Fruit fly (Drosophila melanogaster) whole organism, embryonic: ENCODE measurements around the gene CG31100.
A peak's percentile ranks its signal among the peaks of the same experiment; 100 is the strongest.

Experiments used
- Bteb2 ChIP-seq: fragments of 200-800 bp; sonication (Bioruptor generic); optimal IDR thresholded peaks from 2 replicates; lab custom pipeline; 2016; ENCODE audit warnings: missing biosample characterization, missing genetic modification characterization
- CG11504 ChIP-seq: fragments of 200-800 bp; sonication (Bioruptor generic); optimal IDR thresholded peaks from 3 replicates; lab custom pipeline; 2019; ENCODE audit warnings: missing biosample characterization, mild to moderate bottlenecking, missing genetic modification characterization, moderate library complexity
- CG12659 ChIP-seq: fragments of 200-800 bp; sonication (Bioruptor generic); optimal IDR thresholded peaks from 3 replicates; lab custom pipeline; 2017; ENCODE audit warnings: mild to moderate bottlenecking, missing biosample characterization, missing genetic modification reagents, missing genetic modification characterization
- CG13296 ChIP-seq: fragments of 200-800 bp; sonication (Bioruptor generic); optimal IDR thresholded peaks from 3 replicates; lab custom pipeline; 2018; ENCODE audit warnings: missing biosample characterization, mild to moderate bottlenecking, missing genetic modification characterization
- CG14710 ChIP-seq: fragments of 200-800 bp; sonication (Bioruptor generic); optimal IDR thresholded peaks from 3 replicates; lab custom pipeline; 2019; ENCODE audit warnings: missing biosample characterization, mild to moderate bottlenecking, missing genetic modification characterization, moderate library complexity
- CG15514 ChIP-seq: fragments of 200-800 bp; sonication (Bioruptor generic); optimal IDR thresholded peaks from 3 replicates; lab custom pipeline; 2017; ENCODE audit warnings: missing biosample characterization, missing genetic modification characterization, mild to moderate bottlenecking, moderate library complexity, missing genetic modification reagents
- CG16813 ChIP-seq: fragments of 200-800 bp; sonication (Bioruptor generic); IDR thresholded peaks from 3 replicates; pipeline ENCODE4 v1.3.6; 2022; ENCODE audit warnings: missing biosample characterization, missing genetic modification characterization; ENCODE audit not compliant: partially characterized antibody
- CG17328 ChIP-seq: fragments of 200-800 bp; sonication (Bioruptor generic); IDR thresholded peaks from 2 replicates; pipeline ENCODE4 v1.3.6; 2022; ENCODE audit warnings: missing biosample characterization, missing genetic modification characterization
- CG2678 ChIP-seq: fragments of 200-800 bp; sonication (Bioruptor generic); optimal IDR thresholded peaks from 3 replicates; lab custom pipeline; 2019; ENCODE audit warnings: missing biosample characterization, mild to moderate bottlenecking, missing genetic modification characterization, moderate library complexity
- CG3065 ChIP-seq: fragments of 200-800 bp; sonication (Bioruptor generic); optimal IDR thresholded peaks from 2 replicates; lab custom pipeline; 2016; ENCODE audit warnings: missing biosample characterization, missing genetic modification characterization
- CG8290 ChIP-seq, 3 experiments: fragments of 200-800 bp; sonication (Bioruptor generic); optimal IDR thresholded peaks; 2 replicates each; lab custom pipeline; 2016 to 2019; ENCODE audit warnings: missing biosample characterization in 3 of 3, missing genetic modification characterization in 3 of 3, mild to moderate bottlenecking in 2 of 3, moderate library complexity in 1 of 3
- CG8924 ChIP-seq: fragments of 200-800 bp; optimal IDR thresholded peaks from 3 replicates; lab custom pipeline; 2019; ENCODE audit warnings: missing biosample characterization, mild to moderate bottlenecking, missing genetic modification characterization, moderate library complexity
- CkIIα-i1 ChIP-seq: fragments of 200-800 bp; sonication (Bioruptor generic); IDR thresholded peaks from 2 replicates; pipeline ENCODE4 v1.3.6; 2022; ENCODE audit warnings: missing biosample characterization, missing genetic modification characterization
- Dad ChIP-seq: fragments of 200-800 bp; sonication (Bioruptor generic); optimal IDR thresholded peaks from 3 replicates; lab custom pipeline; 2016; ENCODE audit warnings: missing biosample characterization, missing genetic modification characterization
- ERR ChIP-seq: fragments of 200-800 bp; sonication (Bioruptor generic); optimal IDR thresholded peaks from 2 replicates; lab custom pipeline; 2016; ENCODE audit warnings: missing biosample characterization, missing genetic modification characterization
- Ets65A ChIP-seq: fragments of 200-800 bp; sonication (Bioruptor generic); peaks from one replicate; lab custom pipeline; 2016; ENCODE audit warnings: missing biosample characterization, missing genetic modification characterization
- H2.0 ChIP-seq: fragments of 200-800 bp; sonication (Bioruptor generic); IDR thresholded peaks from 2 replicates; pipeline ENCODE4 v1.3.6; 2022; ENCODE audit warnings: missing biosample characterization, missing genetic modification characterization
- HmgD ChIP-seq: fragments of 200-800 bp; sonication (Bioruptor generic); optimal IDR thresholded peaks from 3 replicates; lab custom pipeline; 2016; ENCODE audit warnings: missing biosample characterization, missing genetic modification characterization
- HmgZ ChIP-seq: fragments of 200-800 bp; sonication (Bioruptor generic); optimal IDR thresholded peaks from 2 replicates; lab custom pipeline; 2018; ENCODE audit warnings: missing biosample characterization, mild to moderate bottlenecking, missing genetic modification characterization
- Lhr ChIP-seq: fragments of 200-800 bp; sonication (Bioruptor generic); optimal IDR thresholded peaks from 3 replicates; lab custom pipeline; 2017; ENCODE audit warnings: mild to moderate bottlenecking, missing biosample characterization, missing genetic modification reagents, missing genetic modification characterization
- Meics ChIP-seq: fragments of 200-800 bp; sonication (Bioruptor generic); optimal IDR thresholded peaks from 2 replicates; lab custom pipeline; 2017; ENCODE audit warnings: missing biosample characterization, mild to moderate bottlenecking, missing genetic modification characterization
- Nf-YC ChIP-seq: fragments of 200-800 bp; optimal IDR thresholded peaks from 3 replicates; lab custom pipeline; 2019; ENCODE audit warnings: missing biosample characterization, mild to moderate bottlenecking, missing genetic modification characterization, moderate library complexity
- PHDP ChIP-seq: fragments of 200-800 bp; sonication (Bioruptor generic); optimal IDR thresholded peaks from 3 replicates; lab custom pipeline; 2018; ENCODE audit warnings: missing biosample characterization, mild to moderate bottlenecking, missing genetic modification characterization, moderate library complexity
- Pdp1 ChIP-seq, 2 experiments: fragments of 200-800 bp; sonication (Bioruptor generic); optimal IDR thresholded peaks; 3 replicates each; lab custom pipeline; 2016; ENCODE audit warnings: missing biosample characterization in 2 of 2, missing genetic modification characterization in 2 of 2, mild to moderate bottlenecking in 1 of 2, moderate library complexity in 1 of 2
- Side ChIP-seq: fragments of 200-800 bp; sonication (Bioruptor generic); optimal IDR thresholded peaks from 2 replicates; lab custom pipeline; 2016; ENCODE audit warnings: missing biosample characterization, missing genetic modification characterization
- Ssrp ChIP-seq: fragments of 200-800 bp; sonication (Bioruptor generic); optimal IDR thresholded peaks from 2 replicates; lab custom pipeline; 2018; ENCODE audit warnings: missing biosample characterization, mild to moderate bottlenecking, missing genetic modification characterization, moderate library complexity
- YL-1 ChIP-seq: fragments of 200-800 bp; sonication (Bioruptor generic); optimal IDR thresholded peaks from 3 replicates; lab custom pipeline; 2017; ENCODE audit warnings: missing biosample characterization, mild to moderate bottlenecking, missing genetic modification characterization
- cato ChIP-seq: fragments of 200-800 bp; sonication (Bioruptor generic); optimal IDR thresholded peaks from 2 replicates; lab custom pipeline; 2016; ENCODE audit warnings: missing biosample characterization, missing genetic modification characterization, borderline replicate concordance
- corto ChIP-seq: fragments of 200-800 bp; sonication (Bioruptor generic); optimal IDR thresholded peaks from 2 replicates; lab custom pipeline; 2016; ENCODE audit warnings: missing biosample characterization, mild to moderate bottlenecking, missing genetic modification characterization, moderate library complexity
- cwo ChIP-seq: fragments of 200-800 bp; sonication (Bioruptor generic); optimal IDR thresholded peaks from 3 replicates; lab custom pipeline; 2017; ENCODE audit warnings: missing biosample characterization, missing genetic modification characterization, mild to moderate bottlenecking, moderate library complexity, missing genetic modification reagents
- dm ChIP-seq: fragments of 200-800 bp; sonication (Bioruptor generic); optimal IDR thresholded peaks from 3 replicates; lab custom pipeline; 2016; ENCODE audit warnings: missing biosample characterization, missing genetic modification characterization
- gem ChIP-seq: fragments of 200-800 bp; sonication (Bioruptor generic); optimal IDR thresholded peaks from 2 replicates; lab custom pipeline; 2019; ENCODE audit warnings: missing biosample characterization, mild to moderate bottlenecking, missing genetic modification characterization, moderate library complexity
- grau ChIP-seq: fragments of 200-800 bp; optimal IDR thresholded peaks from 3 replicates; lab custom pipeline; 2019; ENCODE audit warnings: missing biosample characterization, mild to moderate bottlenecking, missing genetic modification characterization, moderate library complexity
- grn ChIP-seq: fragments of 200-800 bp; sonication (Bioruptor generic); optimal IDR thresholded peaks from 3 replicates; lab custom pipeline; 2017; ENCODE audit warnings: missing biosample characterization, missing genetic modification characterization
- hkb ChIP-seq, 2 experiments: fragments of 200-800 bp in 1 of 2; fragments of >200 bp in 1 of 2; sonication (Bioruptor generic) in 1 of 2; IDR thresholded peaks in 1 of 2; optimal IDR thresholded peaks in 1 of 2; 2 replicates each; pipeline versions ENCODE4 v1.3.6 to Lab custom; 2017 to 2022; ENCODE audit warnings: missing biosample characterization in 1 of 2, missing genetic modification characterization in 1 of 2
- lbe ChIP-seq: fragments of 200-800 bp; sonication (Bioruptor generic); optimal IDR thresholded peaks from 2 replicates; lab custom pipeline; 2016; ENCODE audit warnings: missing biosample characterization, mild to moderate bottlenecking, missing genetic modification characterization
- mirr ChIP-seq: fragments of 200-800 bp; sonication (Bioruptor generic); optimal IDR thresholded peaks from 3 replicates; lab custom pipeline; 2018; ENCODE audit warnings: missing biosample characterization, mild to moderate bottlenecking, missing genetic modification characterization
- nom ChIP-seq: fragments of 200-800 bp; sonication (Bioruptor generic); optimal IDR thresholded peaks from 2 replicates; lab custom pipeline; 2017; ENCODE audit warnings: missing biosample characterization, missing genetic modification characterization, mild to moderate bottlenecking, moderate library complexity, missing genetic modification reagents
- otp ChIP-seq: fragments of 200-800 bp; sonication (Bioruptor generic); IDR thresholded peaks from 3 replicates; pipeline ENCODE4, ENCODE4 v1.3.6; 2022; ENCODE audit warnings: missing biosample characterization, missing genetic modification characterization
- prd ChIP-seq, 3 experiments: fragments of >200 bp in 2 of 3; fragments of 200-800 bp in 1 of 3; sonication (Bioruptor generic) in 1 of 3; optimal IDR thresholded peaks in 2 of 3; IDR thresholded peaks in 1 of 3; 2 replicates in 2 of 3; 3 replicates in 1 of 3; pipeline versions ENCODE4 v1.3.6 to Lab custom; 2017 to 2022; ENCODE audit warnings: missing biosample characterization in 1 of 3, missing genetic modification characterization in 1 of 3
- row ChIP-seq: fragments of 200-800 bp; sonication (Bioruptor generic); IDR thresholded peaks from 3 replicates; pipeline ENCODE4 v1.3.6; 2022; ENCODE audit warnings: missing biosample characterization, missing genetic modification characterization
- so ChIP-seq: fragments of 200-800 bp; sonication (Bioruptor generic); IDR thresholded peaks from 3 replicates; pipeline ENCODE4 v1.3.6; 2022; ENCODE audit warnings: missing biosample characterization, missing genetic modification characterization
- stwl ChIP-seq: fragments of 200-800 bp; sonication (Bioruptor generic); optimal IDR thresholded peaks from 3 replicates; lab custom pipeline; 2018; ENCODE audit warnings: missing biosample characterization, mild to moderate bottlenecking, missing genetic modification characterization, moderate library complexity
- sug ChIP-seq: fragments of 200-800 bp; optimal IDR thresholded peaks from 2 replicates; lab custom pipeline; 2019; ENCODE audit warnings: missing biosample characterization, mild to moderate bottlenecking, missing genetic modification characterization, moderate library complexity
- zen ChIP-seq: fragments of 200-800 bp; sonication (Bioruptor generic); optimal IDR thresholded peaks from 3 replicates; lab custom pipeline; 2018; ENCODE audit warnings: missing biosample characterization, mild to moderate bottlenecking, missing genetic modification characterization, moderate library complexity

The CG31100 gene

DNA sequence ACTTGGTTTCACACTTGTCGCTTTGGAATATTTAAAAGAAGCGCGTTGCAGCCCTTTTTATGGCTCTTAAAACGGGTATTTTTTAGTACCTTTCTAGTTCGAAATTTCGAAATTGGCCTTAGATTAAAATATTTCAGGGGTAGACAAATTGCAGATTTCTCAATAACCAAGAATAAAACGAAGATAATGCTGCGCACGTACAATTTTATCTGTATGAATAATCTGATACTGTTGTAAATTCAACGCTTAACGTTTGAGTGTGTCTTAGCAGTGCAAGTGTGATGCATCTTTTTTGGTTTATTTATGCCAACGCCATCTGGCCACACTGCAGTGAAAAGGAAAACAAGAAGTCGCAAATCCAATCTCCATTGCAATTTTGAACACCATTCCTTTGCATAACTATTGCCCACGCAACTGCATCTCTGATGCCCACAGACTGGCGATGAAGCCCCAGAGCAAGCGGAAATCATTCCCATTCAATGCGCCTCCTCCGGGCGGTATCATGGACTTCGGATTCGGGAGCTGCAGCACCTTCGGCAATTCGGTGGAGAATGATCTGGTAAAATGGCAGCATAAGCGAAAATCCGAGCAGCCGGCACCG, 47.2 kb upstream of the CG31100 start, which contains the start of gene Nmdmc (continued):
- TF ChIP-seq CG14710 = peak; percentile 80
- TF ChIP-seq Lhr (GFP tag; lab: Kevin White, UChicago) = peak; percentile 60
- TF ChIP-seq lbe (GFP tag; lab: Kevin White, UChicago) = peak; percentile 29
- peak; percentile 38 for TF ChIP-seq sug (tag; lab: Kevin White, UChicago)
- TF ChIP-seq HmgD (GFP tag; lab: Kevin White, UChicago) = no peak
- peak; percentile 8 for TF ChIP-seq zen
- peak; percentile 26 for TF ChIP-seq HmgZ
- TF ChIP-seq Nf-YC (tag; lab: Kevin White, UChicago) = peak; percentile 36
- peak; percentile 43 for TF ChIP-seq CG12659 (GFP tag; lab: Kevin White, UChicago)
- no peak for TF ChIP-seq otp (GFP tag; lab: Robert Waterston, UW)
- TF ChIP-seq Bteb2 (GFP tag; lab: Kevin White, UChicago) = no peak
- no peak for TF ChIP-seq CkIIα-i1
- no peak for TF ChIP-seq grn (GFP tag; lab: Kevin White, UChicago)
- no peak for TF ChIP-seq corto (GFP tag; lab: Kevin White, UChicago)
- peak; percentile 77 for TF ChIP-seq stwl
- TF ChIP-seq nom (GFP tag; lab: Kevin White, UChicago) = peak; percentile 40
- no peak for TF ChIP-seq so (GFP tag; lab: Robert Waterston, UW)
- TF ChIP-seq grau = peak; percentile 23
- peak; percentile 82 for TF ChIP-seq Ets65A (GFP tag; lab: Kevin White, UChicago)
- peak; percentile 64 for TF ChIP-seq hkb (optimal IDR thresholded peaks at IDR 0.05; lab: Kevin White, UChicago)
- TF ChIP-seq hkb (GFP tag; IDR thresholded peaks at IDR 0.05; lab: Robert Waterston, UW) = no peak

DNA sequence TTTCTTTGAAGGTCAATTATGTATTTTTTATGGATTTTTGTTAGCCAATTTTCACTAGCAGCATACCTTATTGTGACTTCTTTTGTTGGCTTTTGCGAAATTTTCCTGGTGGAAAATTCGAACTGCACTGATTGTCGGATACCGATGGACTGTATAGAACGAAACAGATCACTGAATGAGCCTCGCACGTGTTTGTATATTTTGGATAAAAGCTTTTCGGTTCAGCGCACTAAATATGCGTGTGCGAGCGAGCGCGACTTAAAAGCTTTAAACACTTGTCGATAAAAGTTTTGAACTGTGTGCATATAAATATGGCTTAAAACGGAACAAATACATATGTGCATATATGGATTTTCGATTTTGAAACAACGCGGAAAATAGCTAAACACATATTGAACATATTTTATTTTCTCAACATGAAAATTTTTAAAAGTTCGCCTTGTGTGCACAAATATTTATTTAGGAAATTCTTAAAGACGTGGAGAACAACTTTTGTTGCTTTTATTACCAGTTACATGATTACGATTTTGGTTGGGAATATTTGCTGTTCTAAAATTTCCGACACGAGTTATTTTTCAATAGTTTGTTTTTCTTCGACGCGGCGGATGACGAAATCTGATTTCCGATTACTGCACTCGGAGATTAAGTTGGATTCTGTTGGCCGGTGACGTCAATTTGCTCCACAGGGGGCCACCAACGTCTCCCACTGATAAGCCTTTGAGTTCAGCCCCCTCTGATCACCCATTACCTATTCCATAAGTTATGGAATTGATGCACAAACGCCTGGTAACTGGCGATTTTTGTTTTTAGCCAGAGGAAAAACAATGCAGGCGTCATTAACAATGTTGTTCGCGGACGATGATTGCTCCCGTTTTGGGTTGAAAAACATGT, 45.9 kb upstream of the CG31100 start:
- TF ChIP-seq prd (optimal IDR thresholded peaks at IDR 0.05; lab: Kevin White, UChicago) = no peak
- TF ChIP-seq prd (GFP tag; IDR thresholded peaks at IDR 0.05; lab: Robert Waterston, UW) = no peak
- peak; percentile 33 for TF ChIP-seq Meics (GFP tag; lab: Kevin White, UChicago)
- no peak for TF ChIP-seq row (GFP tag; lab: Robert Waterston, UW)
- peak; percentile 11 for TF ChIP-seq CG2678
- TF ChIP-seq ERR = no peak
- TF ChIP-seq H2.0 (GFP tag; lab: Robert Waterston, UW) = no peak
- peak in 1 of 2 experiments; percentile 16 for TF ChIP-seq Pdp1 (GFP tag; optimal IDR thresholded peaks at IDR 0.05; lab: Kevin White, UChicago)
- TF ChIP-seq gem (tag; lab: Kevin White, UChicago) = peak; percentile 30
- peak; percentile 36 for TF ChIP-seq dm
- no peak for TF ChIP-seq Side (GFP tag; lab: Kevin White, UChicago)
- no peak for TF ChIP-seq CG17328
- no peak for TF ChIP-seq CG8290 (GFP tag; optimal IDR thresholded peaks at IDR 0.05; lab: Kevin White, UChicago)
- peak in 1 of 2 experiments; percentile 29 for TF ChIP-seq CG8290 (tag; optimal IDR thresholded peaks at IDR 0.05; lab: Kevin White, UChicago)
- peak; percentile 13 for TF ChIP-seq CG15514 (GFP tag; lab: Kevin White, UChicago)
- TF ChIP-seq cwo (GFP tag; lab: Kevin White, UChicago) = peak; percentile 90
- peak; percentile 23 for TF ChIP-seq PHDP (tag; lab: Kevin White, UChicago)
- TF ChIP-seq Dad (GFP tag; lab: Kevin White, UChicago) = no peak
- no peak for TF ChIP-seq CG3065 (GFP tag; lab: Kevin White, UChicago)
- TF ChIP-seq CG11504 (tag; lab: Kevin White, UChicago) = no peak
- no peak for TF ChIP-seq CG8924 (tag; lab: Kevin White, UChicago)
- peak; percentile 38 for TF ChIP-seq YL-1 (GFP tag; lab: Kevin White, UChicago)
- TF ChIP-seq mirr (GFP tag; lab: Kevin White, UChicago) = no peak
- TF ChIP-seq grau = peak; percentile 11
- peak; percentile 43 for TF ChIP-seq CG13296 (GFP tag; lab: Kevin White, UChicago)
- no peak for TF ChIP-seq Ssrp (tag; lab: Kevin White, UChicago)
- TF ChIP-seq cato (GFP tag; lab: Kevin White, UChicago) = no peak
- no peak for TF ChIP-seq CG16813 (GFP tag; lab: Robert Waterston, UW)
